Fruit fly (Drosophila melanogaster) whole organism, embryonic: ENCODE data around the gene tth.

Experiments used
- Asciz ChIP-seq: fragments of 200-800 bp; sonication (Bioruptor generic); optimal IDR thresholded peaks from 2 replicates; lab custom pipeline; 2017; ENCODE audit warnings: missing biosample characterization, mild to moderate bottlenecking, missing genetic modification characterization, missing genetic modification reagents
- Awh ChIP-seq: fragments of 200-800 bp; sonication (Bioruptor generic); IDR thresholded peaks from 2 replicates; pipeline ENCODE4, ENCODE4 v1.3.6; 2022; ENCODE audit warnings: missing biosample characterization, missing genetic modification characterization
- Bteb2 ChIP-seq: fragments of 200-800 bp; sonication (Bioruptor generic); optimal IDR thresholded peaks from 2 replicates; lab custom pipeline; 2016; ENCODE audit warnings: missing biosample characterization, missing genetic modification characterization
- CG10431 ChIP-seq: fragments of 200-800 bp; sonication (Bioruptor generic); optimal IDR thresholded peaks from 3 replicates; lab custom pipeline; 2018; ENCODE audit warnings: missing biosample characterization, mild to moderate bottlenecking, missing genetic modification characterization
- CG12236 ChIP-seq: fragments of 200-800 bp; sonication (Bioruptor generic); optimal IDR thresholded peaks from 2 replicates; lab custom pipeline; 2016; ENCODE audit warnings: missing biosample characterization, missing genetic modification characterization
- CG12659 ChIP-seq: fragments of 200-800 bp; sonication (Bioruptor generic); optimal IDR thresholded peaks from 3 replicates; lab custom pipeline; 2017; ENCODE audit warnings: mild to moderate bottlenecking, missing biosample characterization, missing genetic modification reagents, missing genetic modification characterization
- CG13123 ChIP-seq: fragments of 200-800 bp; sonication (Bioruptor generic); optimal IDR thresholded peaks from 2 replicates; lab custom pipeline; 2016; ENCODE audit warnings: missing biosample characterization, missing genetic modification characterization
- CG13894 ChIP-seq: fragments of 200-800 bp; sonication (Bioruptor generic); optimal IDR thresholded peaks from 3 replicates; lab custom pipeline; 2018; ENCODE audit warnings: missing biosample characterization, mild to moderate bottlenecking, missing genetic modification characterization, moderate library complexity
- CG15514 ChIP-seq: fragments of 200-800 bp; sonication (Bioruptor generic); optimal IDR thresholded peaks from 3 replicates; lab custom pipeline; 2017; ENCODE audit warnings: missing biosample characterization, missing genetic modification characterization, mild to moderate bottlenecking, moderate library complexity, missing genetic modification reagents
- CG17361 ChIP-seq: fragments of 200-800 bp; sonication (Bioruptor generic); IDR thresholded peaks from 3 replicates; pipeline ENCODE4 v1.3.6; 2022; ENCODE audit warnings: missing biosample characterization, missing genetic modification characterization
- CG18476 ChIP-seq: fragments of 200-800 bp; sonication (Bioruptor generic); optimal IDR thresholded peaks from 2 replicates; lab custom pipeline; 2016; ENCODE audit warnings: missing biosample characterization, mild to moderate bottlenecking, missing genetic modification characterization
- CG32532 ChIP-seq: fragments of 200-800 bp; sonication (Bioruptor generic); IDR thresholded peaks from 2 replicates; pipeline ENCODE4 v1.3.6; 2022; ENCODE audit warnings: missing biosample characterization, missing genetic modification characterization
- CG3407 ChIP-seq: fragments of 200-800 bp; sonication (Bioruptor generic); optimal IDR thresholded peaks from 2 replicates; lab custom pipeline; 2018; ENCODE audit warnings: missing biosample characterization, mild to moderate bottlenecking, missing genetic modification characterization
- CG6765 ChIP-seq: fragments of 200-800 bp; sonication (Bioruptor generic); optimal IDR thresholded peaks from 3 replicates; lab custom pipeline; 2017; ENCODE audit warnings: missing biosample characterization, mild to moderate bottlenecking, missing genetic modification characterization
- CG7372 ChIP-seq: fragments of 200-800 bp; sonication (Bioruptor generic); IDR thresholded peaks from 2 replicates; pipeline ENCODE4 v1.3.6; 2022; ENCODE audit warnings: missing biosample characterization, missing genetic modification characterization
- CG7839 ChIP-seq: fragments of 200-800 bp; sonication (Bioruptor generic); optimal IDR thresholded peaks from 3 replicates; lab custom pipeline; 2018; ENCODE audit warnings: missing biosample characterization, mild to moderate bottlenecking, missing genetic modification characterization, moderate library complexity
- CG9817 ChIP-seq: fragments of 200-800 bp; sonication (Bioruptor generic); optimal IDR thresholded peaks from 2 replicates; lab custom pipeline; 2018; ENCODE audit warnings: missing biosample characterization, mild to moderate bottlenecking, missing genetic modification characterization, moderate library complexity
- CHES-1-like ChIP-seq: fragments of 200-800 bp; sonication (Bioruptor generic); optimal IDR thresholded peaks from 2 replicates; lab custom pipeline; 2016; ENCODE audit warnings: missing biosample characterization, missing genetic modification characterization
- Chrac-16 ChIP-seq: fragments of 200-800 bp; sonication (Bioruptor generic); optimal IDR thresholded peaks from 3 replicates; lab custom pipeline; 2016; ENCODE audit warnings: missing biosample characterization, missing genetic modification characterization
- Dek ChIP-seq: fragments of 200-800 bp; sonication (Bioruptor generic); optimal IDR thresholded peaks from 3 replicates; lab custom pipeline; 2019; ENCODE audit warnings: missing biosample characterization, mild to moderate bottlenecking, missing genetic modification characterization, moderate library complexity
- Ets65A ChIP-seq: fragments of 200-800 bp; sonication (Bioruptor generic); peaks from one replicate; lab custom pipeline; 2016; ENCODE audit warnings: missing biosample characterization, missing genetic modification characterization
- Fer3 ChIP-seq: fragments of 200-800 bp; sonication (Bioruptor generic); optimal IDR thresholded peaks from 2 replicates; lab custom pipeline; 2018; ENCODE audit warnings: missing biosample characterization, mild to moderate bottlenecking, missing genetic modification characterization, moderate library complexity
- H15 ChIP-seq: fragments of 200-800 bp; sonication (Bioruptor generic); IDR thresholded peaks from 3 replicates; pipeline ENCODE4 v1.3.6; 2022; ENCODE audit warnings: missing biosample characterization, missing genetic modification characterization
- HmgZ ChIP-seq: fragments of 200-800 bp; sonication (Bioruptor generic); optimal IDR thresholded peaks from 2 replicates; lab custom pipeline; 2018; ENCODE audit warnings: missing biosample characterization, mild to moderate bottlenecking, missing genetic modification characterization
- Max ChIP-seq: fragments of 200-800 bp; sonication (Bioruptor generic); optimal IDR thresholded peaks from 2 replicates; lab custom pipeline; 2016; ENCODE audit warnings: missing biosample characterization, mild to moderate bottlenecking, missing genetic modification characterization
- NFAT ChIP-seq: fragments of 200-800 bp; sonication (Bioruptor generic); IDR thresholded peaks from 2 replicates; pipeline ENCODE4 v1.3.6; 2022; ENCODE audit warnings: missing biosample characterization, missing genetic modification characterization
- Sox100B ChIP-seq: fragments of 200-800 bp; sonication (Bioruptor generic); optimal IDR thresholded peaks from 3 replicates; lab custom pipeline; 2018; ENCODE audit warnings: missing biosample characterization, mild to moderate bottlenecking, missing genetic modification characterization
- Xrp1 ChIP-seq: fragments of 200-800 bp; sonication (Bioruptor generic); IDR thresholded peaks from 2 replicates; pipeline ENCODE4 v1.3.6; 2022; ENCODE audit warnings: missing biosample characterization, missing genetic modification characterization
- abd-A ChIP-seq: fragments of 200-800 bp; sonication (Bioruptor generic); optimal IDR thresholded peaks from 3 replicates; lab custom pipeline; 2019; ENCODE audit warnings: missing biosample characterization, mild to moderate bottlenecking, missing genetic modification characterization, moderate library complexity
- ase ChIP-seq: fragments of 200-800 bp; sonication (Bioruptor generic); IDR thresholded peaks from 3 replicates; pipeline ENCODE4 v1.3.6; 2022; ENCODE audit warnings: missing biosample characterization, missing genetic modification characterization
- btn ChIP-seq: fragments of 200-800 bp; sonication (Bioruptor generic); optimal IDR thresholded peaks from 2 replicates; lab custom pipeline; 2016; ENCODE audit warnings: missing biosample characterization, missing genetic modification characterization
- danr ChIP-seq: fragments of 200-800 bp; sonication (Bioruptor generic); IDR thresholded peaks from 2 replicates; pipeline ENCODE4 v1.3.6; 2022; ENCODE audit warnings: missing biosample characterization, missing genetic modification characterization
- fru ChIP-seq: fragments of >200 bp; optimal IDR thresholded peaks from 2 replicates; lab custom pipeline; 2017
- gem ChIP-seq: fragments of 200-800 bp; sonication (Bioruptor generic); optimal IDR thresholded peaks from 2 replicates; lab custom pipeline; 2019; ENCODE audit warnings: missing biosample characterization, mild to moderate bottlenecking, missing genetic modification characterization, moderate library complexity
- gro ChIP-seq: fragments of 200-800 bp; sonication (Bioruptor generic); optimal IDR thresholded peaks from 2 replicates; lab custom pipeline; 2016; ENCODE audit warnings: missing biosample characterization, missing genetic modification characterization
- gsb-n ChIP-seq: fragments of 200-800 bp; sonication (Bioruptor generic); optimal IDR thresholded peaks from 3 replicates; lab custom pipeline; 2018; ENCODE audit warnings: missing biosample characterization, mild to moderate bottlenecking, missing genetic modification characterization
- h ChIP-seq: fragments of >200 bp; optimal IDR thresholded peaks from 2 replicates; lab custom pipeline; 2017
- hb ChIP-seq: fragments of 200-800 bp; sonication (Bioruptor generic); IDR thresholded peaks from 3 replicates; pipeline ENCODE4 v1.3.6; 2022; ENCODE audit warnings: missing biosample characterization, missing genetic modification characterization; ENCODE audit not compliant: partially characterized antibody
- hkb ChIP-seq, 2 experiments: fragments of 200-800 bp in 1 of 2; fragments of >200 bp in 1 of 2; sonication (Bioruptor generic) in 1 of 2; IDR thresholded peaks in 1 of 2; optimal IDR thresholded peaks in 1 of 2; 2 replicates each; pipeline versions ENCODE4 v1.3.6 to Lab custom; 2017 to 2022; ENCODE audit warnings: missing biosample characterization in 1 of 2, missing genetic modification characterization in 1 of 2
- jing ChIP-seq: fragments of 200-800 bp; sonication (Bioruptor generic); optimal IDR thresholded peaks from 2 replicates; lab custom pipeline; 2018; ENCODE audit warnings: missing biosample characterization, mild to moderate bottlenecking, missing genetic modification characterization
- kah ChIP-seq: fragments of 200-800 bp; sonication (Bioruptor generic); optimal IDR thresholded peaks from 2 replicates; lab custom pipeline; 2018; ENCODE audit warnings: missing biosample characterization, mild to moderate bottlenecking, missing genetic modification characterization
- lab ChIP-seq: fragments of 200-800 bp; sonication (Bioruptor generic); optimal IDR thresholded peaks from 3 replicates; lab custom pipeline; 2017; ENCODE audit warnings: missing biosample characterization, missing genetic modification characterization, mild to moderate bottlenecking, moderate library complexity, missing genetic modification reagents
- lmd ChIP-seq: fragments of 200-800 bp; sonication (Bioruptor generic); IDR thresholded peaks from 2 replicates; pipeline ENCODE4 v1.3.6; 2022; ENCODE audit warnings: missing biosample characterization, missing genetic modification characterization
- lola ChIP-seq, 3 experiments: fragments of >200 bp in 2 of 3; fragments of 200-800 bp in 1 of 3; sonication (Bioruptor generic) in 1 of 3; optimal IDR thresholded peaks; 2 replicates each; lab custom pipeline; 2017 to 2019; ENCODE audit warnings: missing biosample characterization in 3 of 3, missing genetic modification characterization in 3 of 3, mild to moderate bottlenecking in 1 of 3, moderate library complexity in 1 of 3
- onecut ChIP-seq: fragments of 200-800 bp; sonication (Bioruptor generic); IDR thresholded peaks from 2 replicates; pipeline ENCODE4 v1.3.6; 2022; ENCODE audit warnings: missing biosample characterization, missing genetic modification characterization
- phol ChIP-seq: fragments of 200-800 bp; sonication (Bioruptor generic); optimal IDR thresholded peaks from 3 replicates; lab custom pipeline; 2018; ENCODE audit warnings: missing biosample characterization, mild to moderate bottlenecking, missing genetic modification characterization, moderate library complexity
- rib ChIP-seq: fragments of 200-800 bp; sonication (Bioruptor generic); IDR thresholded peaks from 2 replicates; pipeline ENCODE4 v1.3.6; 2022; ENCODE audit warnings: missing biosample characterization, missing genetic modification characterization
- ro ChIP-seq: fragments of 200-800 bp; sonication (Bioruptor generic); IDR thresholded peaks from 2 replicates; pipeline ENCODE4 v1.3.6; 2022; ENCODE audit warnings: missing biosample characterization, missing genetic modification characterization
- seq ChIP-seq: fragments of 200-800 bp; sonication (Bioruptor generic); IDR thresholded peaks from 2 replicates; pipeline ENCODE4 v1.3.6; 2022; ENCODE audit warnings: missing biosample characterization, missing genetic modification characterization
- stwl ChIP-seq: fragments of 200-800 bp; sonication (Bioruptor generic); optimal IDR thresholded peaks from 3 replicates; lab custom pipeline; 2018; ENCODE audit warnings: missing biosample characterization, mild to moderate bottlenecking, missing genetic modification characterization, moderate library complexity
- vfl ChIP-seq: fragments of 200-800 bp; sonication (Bioruptor generic); optimal IDR thresholded peaks from 2 replicates; lab custom pipeline; 2016; ENCODE audit warnings: missing biosample characterization, missing genetic modification characterization
- wek ChIP-seq: fragments of 200-800 bp; sonication (Bioruptor generic); optimal IDR thresholded peaks from 3 replicates; lab custom pipeline; 2018; ENCODE audit warnings: missing biosample characterization, mild to moderate bottlenecking, missing genetic modification characterization, moderate library complexity

Gene tth

dm6 chrX:13632606-13633005 is 16.2 kb upstream of the tth start (continued):
- TF ChIP-seq Max (GFP tag; lab: Kevin White, UChicago) (no peak), CHES-1-like (no peak), hkb (optimal IDR thresholded peaks at IDR 0.05; lab: Kevin White, UChicago) (no peak), hkb (GFP tag; IDR thresholded peaks at IDR 0.05; lab: Robert Waterston, UW) (no peak), gsb-n (tag; lab: Kevin White, UChicago) (no peak), CG7372 (GFP tag; lab: Robert Waterston, UW) (no peak), CG18476 (GFP tag; lab: Kevin White, UChicago) (no peak), CG12236 (GFP tag; lab: Kevin White, UChicago) (no peak), phol (tag; lab: Kevin White, UChicago) (no peak), Dek (no peak), ro (GFP tag; lab: Robert Waterston, UW) (no peak), stwl (tag; lab: Kevin White, UChicago) (no peak), lab (peak; percentile 36), kah (GFP tag; lab: Kevin White, UChicago) (no peak), H15 (GFP tag; lab: Robert Waterston, UW) (no peak), lmd (GFP tag; lab: Robert Waterston, UW) (no peak), ase (GFP tag; lab: Robert Waterston, UW) (no peak), CG15514 (peak; percentile 22), CG32532 (GFP tag; lab: Robert Waterston, UW) (0 out of 2 replicates have a peak, but pooled peaks have one; percentile 24), btn (GFP tag; lab: Kevin White, UChicago) (no peak), hb (GFP tag; lab: Robert Waterston, UW) (no peak), danr (GFP tag; lab: Robert Waterston, UW) (no peak), Asciz (GFP tag; lab: Kevin White, UChicago) (peak; percentile 36), h (no peak), NFAT (GFP tag; lab: Robert Waterston, UW) (peak; percentile 51; the same call in 1 of the 2 replicates), lola (GFP tag; optimal IDR thresholded peaks at IDR 0.05; lab: Kevin White, UChicago) (no peak), seq (GFP tag; lab: Robert Waterston, UW) (peak; percentile 37; the same call in 1 of the 2 replicates), CG7839 (no peak), gem (tag; lab: Kevin White, UChicago) (peak; percentile 17), CG10431 (GFP tag; lab: Kevin White, UChicago) (no peak), CG12659 (GFP tag; lab: Kevin White, UChicago) (peak; percentile 13), Sox100B (peak; percentile 27), CG6765 (no peak), CG13123 (GFP tag; lab: Kevin White, UChicago) (no peak), gro (GFP tag; lab: Kevin White, UChicago) (no peak), wek (GFP tag; lab: Kevin White, UChicago) (no peak), jing (GFP tag; lab: Kevin White, UChicago) (no peak), Fer3 (tag; lab: Kevin White, UChicago) (peak; percentile 9), CG13894 (tag; lab: Kevin White, UChicago) (peak; percentile 54), CG9817 (tag; lab: Kevin White, UChicago) (peak; percentile 13), rib (GFP tag; lab: Robert Waterston, UW) (no peak), Chrac-16 (GFP tag; lab: Kevin White, UChicago) (no peak), onecut (GFP tag; lab: Robert Waterston, UW) (no peak), abd-A (tag; lab: Kevin White, UChicago) (peak; percentile 37), CG3407 (GFP tag; lab: Kevin White, UChicago) (peak; percentile 10), Xrp1 (GFP tag; lab: Robert Waterston, UW) (no peak), Awh (GFP tag; lab: Robert Waterston, UW) (no peak), fru (no peak), Ets65A (no peak), vfl (GFP tag; lab: Kevin White, UChicago) (no peak), Bteb2 (GFP tag; lab: Kevin White, UChicago) (no peak), HmgZ (tag; lab: Kevin White, UChicago) (no peak), CG17361 (GFP tag; lab: Robert Waterston, UW) (no peak)
